Fruit fly (Drosophila melanogaster) whole organism, embryonic: ENCODE data around the gene CG14300.
A peak's percentile ranks its signal among the peaks of the same experiment; 100 is the strongest.

Experiments used
- Ada2b ChIP-seq: fragments of 200-800 bp; sonication (Bioruptor generic); IDR thresholded peaks from 2 replicates; pipeline ENCODE4 v1.3.6; 2022; ENCODE audit warnings: missing biosample characterization, missing genetic modification characterization
- B-H1 ChIP-seq: fragments of 200-800 bp; sonication (Bioruptor generic); IDR thresholded peaks from 3 replicates; pipeline ENCODE4 v1.3.6; 2022; ENCODE audit warnings: missing biosample characterization, missing genetic modification characterization
- CG10366 ChIP-seq: fragments of 200-800 bp; sonication (Bioruptor generic); IDR thresholded peaks from 2 replicates; pipeline ENCODE4 v1.3.6; 2022; ENCODE audit warnings: missing biosample characterization, missing genetic modification characterization
- CG13424 ChIP-seq: fragments of 200-800 bp; sonication (Bioruptor generic); optimal IDR thresholded peaks from 2 replicates; lab custom pipeline; 2019; ENCODE audit warnings: missing biosample characterization, mild to moderate bottlenecking, missing genetic modification characterization, moderate library complexity
- CG15073 ChIP-seq: fragments of 200-800 bp; sonication (Bioruptor generic); optimal IDR thresholded peaks from 2 replicates; lab custom pipeline; 2016; ENCODE audit warnings: missing biosample characterization, missing genetic modification characterization
- CG15514 ChIP-seq: fragments of 200-800 bp; sonication (Bioruptor generic); optimal IDR thresholded peaks from 3 replicates; lab custom pipeline; 2017; ENCODE audit warnings: missing biosample characterization, missing genetic modification characterization, mild to moderate bottlenecking, moderate library complexity, missing genetic modification reagents
- CG17186 ChIP-seq: fragments of 200-800 bp; sonication (Bioruptor generic); optimal IDR thresholded peaks from 3 replicates; lab custom pipeline; 2017; ENCODE audit warnings: missing biosample characterization, missing genetic modification reagents, missing genetic modification characterization
- CG17359 ChIP-seq: fragments of 200-800 bp; sonication (Bioruptor generic); optimal IDR thresholded peaks from 3 replicates; lab custom pipeline; 2018; ENCODE audit warnings: missing biosample characterization, mild to moderate bottlenecking, missing genetic modification characterization, moderate library complexity
- CG17802 ChIP-seq: fragments of 200-800 bp; sonication (Bioruptor generic); optimal IDR thresholded peaks from 2 replicates; lab custom pipeline; 2018; ENCODE audit warnings: missing biosample characterization, mild to moderate bottlenecking, missing genetic modification characterization, moderate library complexity
- CG18476 ChIP-seq: fragments of 200-800 bp; sonication (Bioruptor generic); optimal IDR thresholded peaks from 2 replicates; lab custom pipeline; 2016; ENCODE audit warnings: missing biosample characterization, mild to moderate bottlenecking, missing genetic modification characterization
- CG2129 ChIP-seq: fragments of 200-800 bp; sonication (Bioruptor generic); IDR thresholded peaks from 2 replicates; pipeline ENCODE4 v1.3.6; 2022; ENCODE audit warnings: missing biosample characterization, missing genetic modification characterization; ENCODE audit not compliant: partially characterized antibody
- CG3065 ChIP-seq: fragments of 200-800 bp; sonication (Bioruptor generic); optimal IDR thresholded peaks from 2 replicates; lab custom pipeline; 2016; ENCODE audit warnings: missing biosample characterization, missing genetic modification characterization
- CG32532 ChIP-seq: fragments of 200-800 bp; sonication (Bioruptor generic); IDR thresholded peaks from 2 replicates; pipeline ENCODE4 v1.3.6; 2022; ENCODE audit warnings: missing biosample characterization, missing genetic modification characterization
- CG4282 ChIP-seq: fragments of 200-800 bp; sonication (Bioruptor generic); optimal IDR thresholded peaks from 2 replicates; lab custom pipeline; 2016; ENCODE audit warnings: missing biosample characterization, missing genetic modification characterization
- CG4404 ChIP-seq: fragments of 200-800 bp; sonication (Bioruptor generic); IDR thresholded peaks from 2 replicates; pipeline ENCODE4 v1.3.6; 2022; ENCODE audit warnings: missing biosample characterization, missing genetic modification characterization
- CG4617 ChIP-seq: fragments of 200-800 bp; sonication (Bioruptor generic); optimal IDR thresholded peaks from 3 replicates; lab custom pipeline; 2016; ENCODE audit warnings: missing biosample characterization, missing genetic modification characterization, borderline replicate concordance
- CG5245 ChIP-seq: fragments of 200-800 bp; sonication (Bioruptor generic); optimal IDR thresholded peaks from 3 replicates; lab custom pipeline; 2016; ENCODE audit warnings: missing biosample characterization, missing genetic modification characterization
- CG6272 ChIP-seq: fragments of 200-800 bp; sonication (Bioruptor generic); IDR thresholded peaks from 2 replicates; pipeline ENCODE4 v1.3.6; 2022; ENCODE audit warnings: missing biosample characterization, missing genetic modification characterization
- CG7928 ChIP-seq: fragments of 200-800 bp; sonication (Bioruptor generic); optimal IDR thresholded peaks from 2 replicates; lab custom pipeline; 2017; ENCODE audit warnings: missing biosample characterization, mild to moderate bottlenecking, missing genetic modification characterization
- CG9797 ChIP-seq: fragments of 200-800 bp; sonication (Bioruptor generic); optimal IDR thresholded peaks from 3 replicates; lab custom pipeline; 2018; ENCODE audit warnings: missing biosample characterization, mild to moderate bottlenecking, missing genetic modification characterization
- CG9876 ChIP-seq: fragments of 200-800 bp; sonication (Bioruptor generic); optimal IDR thresholded peaks from 2 replicates; lab custom pipeline; 2016; ENCODE audit warnings: missing biosample characterization, missing genetic modification characterization
- CoRest ChIP-seq: fragments of 200-800 bp; sonication (Bioruptor generic); optimal IDR thresholded peaks from 3 replicates; lab custom pipeline; 2018; ENCODE audit warnings: missing biosample characterization, mild to moderate bottlenecking, missing genetic modification characterization, moderate library complexity
- D19B ChIP-seq: fragments of 200-800 bp; sonication (Bioruptor generic); optimal IDR thresholded peaks from 2 replicates; lab custom pipeline; 2017; ENCODE audit warnings: missing biosample characterization, mild to moderate bottlenecking, missing genetic modification characterization
- Dp ChIP-seq: fragments of 200-800 bp; sonication (Bioruptor generic); optimal IDR thresholded peaks from 2 replicates; lab custom pipeline; 2018; ENCODE audit warnings: missing biosample characterization, mild to moderate bottlenecking, missing genetic modification characterization, moderate library complexity
- Drgx ChIP-seq: fragments of 200-800 bp; sonication (Bioruptor generic); IDR thresholded peaks from 2 replicates; pipeline ENCODE4 v1.3.6; 2022; ENCODE audit warnings: missing biosample characterization, missing genetic modification characterization
- Fer1 ChIP-seq: fragments of 200-800 bp; sonication (Bioruptor generic); optimal IDR thresholded peaks from 2 replicates; lab custom pipeline; 2017; ENCODE audit warnings: missing biosample characterization, mild to moderate bottlenecking, missing genetic modification characterization
- Gsc ChIP-seq: fragments of 200-800 bp; sonication (Bioruptor generic); IDR thresholded peaks from 2 replicates; pipeline ENCODE4 v1.3.6; 2022; ENCODE audit warnings: missing biosample characterization, missing genetic modification characterization
- Hmx ChIP-seq: fragments of 200-800 bp; sonication (Bioruptor generic); optimal IDR thresholded peaks from 2 replicates; lab custom pipeline; 2016; ENCODE audit warnings: missing biosample characterization, missing genetic modification characterization
- Hsf ChIP-seq: fragments of 200-800 bp; sonication (Bioruptor generic); optimal IDR thresholded peaks from 3 replicates; lab custom pipeline; 2016; ENCODE audit warnings: missing biosample characterization, missing genetic modification characterization
- Myb ChIP-seq: fragments of 200-800 bp; sonication (Bioruptor generic); optimal IDR thresholded peaks from 2 replicates; lab custom pipeline; 2016; ENCODE audit warnings: missing biosample characterization, missing genetic modification characterization
- NC2β ChIP-seq: fragments of 200-800 bp; sonication (Bioruptor generic); optimal IDR thresholded peaks from 2 replicates; lab custom pipeline; 2016; ENCODE audit warnings: missing biosample characterization, missing genetic modification characterization
- NFAT ChIP-seq: fragments of 200-800 bp; sonication (Bioruptor generic); IDR thresholded peaks from 2 replicates; pipeline ENCODE4 v1.3.6; 2022; ENCODE audit warnings: missing biosample characterization, missing genetic modification characterization
- Neu2 ChIP-seq: fragments of 200-800 bp; sonication (Bioruptor generic); optimal IDR thresholded peaks from 3 replicates; lab custom pipeline; 2016; ENCODE audit warnings: missing biosample characterization, missing genetic modification characterization, borderline replicate concordance
- Six4 ChIP-seq: fragments of 200-800 bp; sonication (Bioruptor generic); optimal IDR thresholded peaks from 2 replicates; lab custom pipeline; 2016; ENCODE audit warnings: missing biosample characterization, missing genetic modification characterization
- Spps ChIP-seq: fragments of 200-800 bp; sonication (Bioruptor generic); optimal IDR thresholded peaks from 2 replicates; lab custom pipeline; 2018; ENCODE audit warnings: missing biosample characterization, mild to moderate bottlenecking, missing genetic modification characterization
- aop ChIP-seq: fragments of 200-800 bp; sonication (Bioruptor generic); IDR thresholded peaks from 2 replicates; pipeline ENCODE4 v1.3.6; 2022; ENCODE audit warnings: missing biosample characterization, missing genetic modification characterization
- br ChIP-seq: fragments of >200 bp; optimal IDR thresholded peaks from 2 replicates; lab custom pipeline; 2017
- dan ChIP-seq: fragments of 200-800 bp; sonication (Bioruptor generic); IDR thresholded peaks from 2 replicates; pipeline ENCODE4 v1.3.6; 2022; ENCODE audit warnings: missing biosample characterization, missing genetic modification characterization
- dm ChIP-seq: fragments of 200-800 bp; sonication (Bioruptor generic); optimal IDR thresholded peaks from 3 replicates; lab custom pipeline; 2016; ENCODE audit warnings: missing biosample characterization, missing genetic modification characterization
- dmrt11E ChIP-seq: fragments of 200-800 bp; sonication (Bioruptor generic); optimal IDR thresholded peaks from 3 replicates; lab custom pipeline; 2018; ENCODE audit warnings: missing biosample characterization, mild to moderate bottlenecking, missing genetic modification characterization, moderate library complexity
- dpn ChIP-seq, 2 experiments: fragments of 200-800 bp; sonication (Bioruptor generic); optimal IDR thresholded peaks; 3 replicates each; lab custom pipeline; 2016; ENCODE audit warnings: missing biosample characterization in 2 of 2, missing genetic modification characterization in 2 of 2
- mld ChIP-seq: fragments of 200-800 bp; sonication (Bioruptor generic); IDR thresholded peaks from 3 replicates; pipeline ENCODE4 v1.3.6; 2022; ENCODE audit warnings: missing biosample characterization, missing genetic modification characterization; ENCODE audit not compliant: partially characterized antibody
- repo ChIP-seq: fragments of 200-800 bp; sonication (Bioruptor generic); optimal IDR thresholded peaks from 2 replicates; lab custom pipeline; 2016; ENCODE audit warnings: missing biosample characterization, missing genetic modification characterization
- run ChIP-seq: fragments of 200-800 bp; sonication (Bioruptor generic); optimal IDR thresholded peaks from 3 replicates; lab custom pipeline; 2018; ENCODE audit warnings: missing biosample characterization, mild to moderate bottlenecking, missing genetic modification characterization
- sens-2 ChIP-seq: fragments of 200-800 bp; sonication (Bioruptor generic); IDR thresholded peaks from 2 replicates; pipeline ENCODE4 v1.3.6; 2022; ENCODE audit warnings: missing biosample characterization, missing genetic modification characterization
- unc-4 ChIP-seq: fragments of 200-800 bp; sonication (Bioruptor generic); IDR thresholded peaks from 2 replicates; pipeline ENCODE4 v1.3.6; 2022; ENCODE audit warnings: missing biosample characterization, missing genetic modification characterization; ENCODE audit not compliant: partially characterized antibody
- unpg ChIP-seq: fragments of 200-800 bp; sonication (Bioruptor generic); optimal IDR thresholded peaks from 3 replicates; lab custom pipeline; 2018; ENCODE audit warnings: missing biosample characterization, mild to moderate bottlenecking, missing genetic modification characterization, moderate library complexity
- wek ChIP-seq: fragments of 200-800 bp; sonication (Bioruptor generic); optimal IDR thresholded peaks from 3 replicates; lab custom pipeline; 2018; ENCODE audit warnings: missing biosample characterization, mild to moderate bottlenecking, missing genetic modification characterization, moderate library complexity
- zen ChIP-seq: fragments of 200-800 bp; sonication (Bioruptor generic); optimal IDR thresholded peaks from 3 replicates; lab custom pipeline; 2018; ENCODE audit warnings: missing biosample characterization, mild to moderate bottlenecking, missing genetic modification characterization, moderate library complexity

The CG14300 gene

DNA sequence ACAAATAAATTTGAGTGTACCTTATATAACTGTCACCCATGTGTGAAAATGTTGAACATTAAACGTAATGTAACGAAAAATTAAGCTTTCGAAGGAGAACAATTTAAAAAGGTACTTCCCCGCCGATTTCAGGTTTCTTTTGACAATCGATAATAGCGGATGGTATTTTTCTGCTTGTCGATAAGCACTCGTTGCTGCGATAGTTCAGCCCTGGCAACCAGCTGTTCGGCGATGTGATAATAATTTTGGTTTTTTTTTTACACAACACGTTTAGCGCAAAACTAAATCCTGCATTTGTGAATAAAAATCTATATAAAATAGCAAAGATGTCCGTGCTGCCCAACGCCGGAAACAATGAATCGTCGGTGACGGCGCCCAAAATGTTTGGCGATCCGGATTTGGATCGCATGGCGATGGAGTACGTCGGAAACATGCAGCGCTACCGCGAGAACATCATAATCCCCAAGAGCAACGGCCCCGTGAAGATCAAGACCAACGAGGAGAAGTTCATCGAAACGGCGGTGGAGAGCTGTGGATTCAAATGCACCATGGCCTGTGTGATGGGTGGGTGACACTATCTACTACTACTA, 25.8 kb downstream of the CG14300 start, which contains the start of gene CG31229 (continued):
- TF ChIP-seq repo (no peak), CG18476 (no peak), NFAT (no peak), aop (GFP tag; lab: Robert Waterston, UW) (no peak), CG4404 (GFP tag; lab: Robert Waterston, UW) (no peak), CG9797 (GFP tag; lab: Kevin White, UChicago) (peak; percentile 28), br (lab: Kevin White, UChicago) (no peak), CG32532 (GFP tag; lab: Robert Waterston, UW) (no peak), CG9876 (GFP tag; lab: Kevin White, UChicago) (no peak), CG5245 (no peak), wek (GFP tag; lab: Kevin White, UChicago) (no peak), Six4 (GFP tag; lab: Kevin White, UChicago) (no peak), CG2129 (0 out of 2 replicates have a peak, but pooled peaks have one; percentile 13), zen (tag; lab: Kevin White, UChicago) (no peak), dm (peak; percentile 33), CG17802 (no peak), mld (0 out of 3 replicates have a peak, but pooled peaks have one; percentile 39), B-H1 (GFP tag; lab: Robert Waterston, UW) (no peak), Hmx (GFP tag; lab: Kevin White, UChicago) (no peak), CG17186 (GFP tag; lab: Kevin White, UChicago) (no peak), CG3065 (GFP tag; lab: Kevin White, UChicago) (no peak), CG13424 (no peak), Fer1 (GFP tag; lab: Kevin White, UChicago) (no peak), run (tag; lab: Kevin White, UChicago) (no peak), CG6272 (no peak), CG4617 (peak; percentile 41), Hsf (GFP tag; lab: Kevin White, UChicago) (no peak), NC2β (no peak), sens-2 (GFP tag; lab: Robert Waterston, UW) (no peak), Dp (GFP tag; lab: Kevin White, UChicago) (peak; percentile 85), dan (GFP tag; lab: Robert Waterston, UW) (no peak), CG15073 (GFP tag; lab: Kevin White, UChicago) (no peak), CG17359 (tag; lab: Kevin White, UChicago) (no peak), CG4282 (GFP tag; lab: Kevin White, UChicago) (no peak), Gsc (GFP tag; lab: Robert Waterston, UW) (no peak), unpg (GFP tag; lab: Kevin White, UChicago) (no peak), Drgx (no peak), unc-4 (GFP tag; lab: Robert Waterston, UW) (peak; percentile 59), CG10366 (GFP tag; lab: Robert Waterston, UW) (no peak), D19B (GFP tag; lab: Kevin White, UChicago) (no peak), CG15514 (GFP tag; lab: Kevin White, UChicago) (peak; percentile 86), Ada2b (no peak), Spps (tag; lab: Kevin White, UChicago) (no peak), Myb (peak; percentile 5), CoRest (peak; percentile 5), dpn (GFP tag; optimal IDR thresholded peaks at IDR 0.05; lab: Kevin White, UChicago) (no peak), Neu2 (no peak), CG7928 (peak; percentile 91), dmrt11E (no peak)
